Fruit fly (Drosophila melanogaster): ENCODE data around the gene Fgop2.
A peak's percentile ranks its signal among the peaks of the same experiment; 100 is the strongest.

DNA sequence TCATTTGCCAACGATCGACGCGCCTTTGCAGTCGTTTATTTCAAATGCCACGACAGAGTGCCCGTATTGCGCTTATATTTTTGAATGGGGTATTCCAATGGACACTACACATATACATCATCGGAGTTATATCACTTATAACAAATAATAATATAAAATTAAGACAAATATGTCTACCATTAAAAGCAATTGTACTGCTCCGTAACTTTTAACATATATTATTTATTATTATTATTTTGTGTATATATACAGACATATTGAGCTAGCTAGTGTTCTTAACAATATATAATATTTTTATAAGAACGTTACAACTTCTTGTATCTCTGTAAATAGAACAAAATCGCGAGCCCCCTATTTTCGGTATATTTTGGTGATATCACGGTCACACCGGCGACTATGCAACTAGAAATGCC is 18.9 kb upstream of the Fgop2 start, which contains the start of the genes sip2 and Coprox:
- TF ChIP-seq bab1 (GFP tag; optimal IDR thresholded peaks at IDR 0.05) (peak; percentile 58), CG12768 (GFP tag; optimal IDR thresholded peaks at IDR 0.05) (peak; percentile 26)

All from whole organism, adult.